Fruit fly (Drosophila melanogaster) whole organism, embryonic: Measurements from ENCODE around the gene Pop5.

Experiments used
- ATbp ChIP-seq: fragments of 200-800 bp; sonication (Bioruptor generic); optimal IDR thresholded peaks from 2 replicates; lab custom pipeline; 2017; ENCODE audit warnings: missing biosample characterization, mild to moderate bottlenecking, missing genetic modification characterization, missing genetic modification reagents
- Bgb ChIP-seq: fragments of 200-800 bp; sonication (Bioruptor generic); IDR thresholded peaks from 2 replicates; pipeline ENCODE4 v1.3.6; 2022; ENCODE audit warnings: missing biosample characterization, missing genetic modification characterization; ENCODE audit not compliant: partially characterized antibody
- CG10543 ChIP-seq: fragments of 200-800 bp; sonication (Bioruptor generic); optimal IDR thresholded peaks from 3 replicates; lab custom pipeline; 2017; ENCODE audit warnings: missing biosample characterization, mild to moderate bottlenecking, missing genetic modification characterization, moderate library complexity
- CG11695 ChIP-seq: fragments of 200-800 bp; sonication (Bioruptor generic); IDR thresholded peaks from 3 replicates; pipeline ENCODE4 v1.3.6; 2022; ENCODE audit warnings: missing biosample characterization, missing genetic modification characterization
- CG12219 ChIP-seq: fragments of 200-800 bp; sonication (Bioruptor generic); optimal IDR thresholded peaks from 3 replicates; lab custom pipeline; 2018; ENCODE audit warnings: missing biosample characterization, mild to moderate bottlenecking, missing genetic modification characterization
- CG1233 ChIP-seq: fragments of 200-800 bp; sonication (Bioruptor generic); optimal IDR thresholded peaks from 4 replicates; lab custom pipeline; 2018; ENCODE audit warnings: missing biosample characterization, mild to moderate bottlenecking, missing genetic modification characterization
- CG14860 ChIP-seq: fragments of 200-800 bp; sonication (Bioruptor generic); IDR thresholded peaks from 3 replicates; pipeline ENCODE4 v1.3.6; 2022; ENCODE audit warnings: missing biosample characterization, missing genetic modification characterization; ENCODE audit not compliant: partially characterized antibody
- CG2889 ChIP-seq: fragments of 200-800 bp; sonication (Bioruptor generic); IDR thresholded peaks from 3 replicates; pipeline ENCODE4 v1.3.6; 2022; ENCODE audit warnings: missing biosample characterization, missing genetic modification characterization
- CG4820 ChIP-seq: fragments of 200-800 bp; sonication (Bioruptor generic); optimal IDR thresholded peaks from 3 replicates; lab custom pipeline; 2016; ENCODE audit warnings: missing biosample characterization, missing genetic modification characterization
- CG5180 ChIP-seq: fragments of 200-800 bp; sonication (Bioruptor generic); optimal IDR thresholded peaks from 3 replicates; lab custom pipeline; 2017; ENCODE audit warnings: missing biosample characterization, missing genetic modification characterization, mild to moderate bottlenecking, moderate library complexity, missing genetic modification reagents
- CG6654 ChIP-seq: fragments of 200-800 bp; sonication (Bioruptor generic); optimal IDR thresholded peaks from 2 replicates; lab custom pipeline; 2017; ENCODE audit warnings: missing biosample characterization, mild to moderate bottlenecking, missing genetic modification characterization
- CG9609 ChIP-seq: fragments of 200-800 bp; sonication (Bioruptor generic); optimal IDR thresholded peaks from 3 replicates; lab custom pipeline; 2016; ENCODE audit warnings: missing biosample characterization, missing genetic modification characterization
- CG9727 ChIP-seq: fragments of 200-800 bp; sonication (Bioruptor generic); optimal IDR thresholded peaks from 3 replicates; lab custom pipeline; 2017; ENCODE audit warnings: missing biosample characterization, mild to moderate bottlenecking, missing genetic modification characterization
- CHES-1-like ChIP-seq: fragments of 200-800 bp; sonication (Bioruptor generic); optimal IDR thresholded peaks from 2 replicates; lab custom pipeline; 2016; ENCODE audit warnings: missing biosample characterization, missing genetic modification characterization
- D ChIP-seq, 2 experiments: fragments of 200-800 bp in 1 of 2; fragments of >200 bp in 1 of 2; sonication (Bioruptor generic) in 1 of 2; optimal IDR thresholded peaks; 2 replicates in 1 of 2; 3 replicates in 1 of 2; lab custom pipeline; 2017; ENCODE audit warnings: mild to moderate bottlenecking in 1 of 2, missing biosample characterization in 1 of 2, missing genetic modification characterization in 1 of 2, missing genetic modification reagents in 1 of 2
- E2f1 ChIP-seq: fragments of 200-800 bp; sonication (Bioruptor generic); IDR thresholded peaks from 2 replicates; pipeline ENCODE4 v1.3.6; 2022; ENCODE audit warnings: missing biosample characterization, missing genetic modification characterization
- Ets97D ChIP-seq: fragments of 200-800 bp; sonication (Bioruptor generic); optimal IDR thresholded peaks from 3 replicates; lab custom pipeline; 2016; ENCODE audit warnings: missing biosample characterization, missing genetic modification characterization
- Fer1 ChIP-seq: fragments of 200-800 bp; sonication (Bioruptor generic); optimal IDR thresholded peaks from 2 replicates; lab custom pipeline; 2017; ENCODE audit warnings: missing biosample characterization, mild to moderate bottlenecking, missing genetic modification characterization
- HLH4C ChIP-seq: fragments of 200-800 bp; sonication (Bioruptor generic); IDR thresholded peaks from 3 replicates; pipeline ENCODE4 v1.3.6; 2022; ENCODE audit warnings: missing biosample characterization, missing genetic modification characterization; ENCODE audit not compliant: partially characterized antibody
- MESR4 ChIP-seq: fragments of 200-800 bp; sonication (Bioruptor generic); optimal IDR thresholded peaks from 2 replicates; lab custom pipeline; 2018; ENCODE audit warnings: missing biosample characterization, mild to moderate bottlenecking, missing genetic modification characterization, moderate library complexity
- MTF-1 ChIP-seq: fragments of 200-800 bp; sonication (Bioruptor generic); optimal IDR thresholded peaks from 2 replicates; lab custom pipeline; 2018; ENCODE audit warnings: missing biosample characterization, mild to moderate bottlenecking, missing genetic modification characterization, borderline replicate concordance
- NFAT ChIP-seq: fragments of 200-800 bp; sonication (Bioruptor generic); IDR thresholded peaks from 2 replicates; pipeline ENCODE4 v1.3.6; 2022; ENCODE audit warnings: missing biosample characterization, missing genetic modification characterization
- NK7.1 ChIP-seq: fragments of 200-800 bp; sonication (Bioruptor generic); optimal IDR thresholded peaks from 3 replicates; lab custom pipeline; 2016; ENCODE audit warnings: missing biosample characterization, missing genetic modification characterization
- Rfx ChIP-seq: fragments of 200-800 bp; sonication (Bioruptor generic); IDR thresholded peaks from 2 replicates; pipeline ENCODE4 v1.3.6; 2022; ENCODE audit warnings: missing biosample characterization, missing genetic modification characterization
- Side ChIP-seq: fragments of 200-800 bp; sonication (Bioruptor generic); optimal IDR thresholded peaks from 2 replicates; lab custom pipeline; 2016; ENCODE audit warnings: missing biosample characterization, missing genetic modification characterization
- Spps ChIP-seq: fragments of 200-800 bp; sonication (Bioruptor generic); optimal IDR thresholded peaks from 2 replicates; lab custom pipeline; 2018; ENCODE audit warnings: missing biosample characterization, mild to moderate bottlenecking, missing genetic modification characterization
- Xrp1 ChIP-seq: fragments of 200-800 bp; sonication (Bioruptor generic); IDR thresholded peaks from 2 replicates; pipeline ENCODE4 v1.3.6; 2022; ENCODE audit warnings: missing biosample characterization, missing genetic modification characterization
- al ChIP-seq: fragments of 200-800 bp; sonication (Bioruptor generic); IDR thresholded peaks from 2 replicates; pipeline ENCODE4 v1.3.6; 2022; ENCODE audit warnings: missing biosample characterization, missing genetic modification characterization
- bab2 ChIP-seq: fragments of 200-800 bp; sonication (Bioruptor generic); optimal IDR thresholded peaks from 2 replicates; lab custom pipeline; 2016; ENCODE audit warnings: missing biosample characterization, missing genetic modification characterization
- caup ChIP-seq: fragments of 200-800 bp; sonication (Bioruptor generic); optimal IDR thresholded peaks from 3 replicates; lab custom pipeline; 2017; ENCODE audit warnings: missing biosample characterization, mild to moderate bottlenecking, missing genetic modification characterization, moderate library complexity; ENCODE audit not compliant: severe bottlenecking
- chif ChIP-seq, 2 experiments: fragments of 200-800 bp; sonication (Bioruptor generic); optimal IDR thresholded peaks; 3 replicates each; lab custom pipeline; 2016; ENCODE audit warnings: missing biosample characterization in 2 of 2, missing genetic modification characterization in 2 of 2
- cwo ChIP-seq: fragments of 200-800 bp; sonication (Bioruptor generic); optimal IDR thresholded peaks from 3 replicates; lab custom pipeline; 2017; ENCODE audit warnings: missing biosample characterization, missing genetic modification characterization, mild to moderate bottlenecking, moderate library complexity, missing genetic modification reagents
- dysf ChIP-seq: fragments of 200-800 bp; sonication (Bioruptor generic); IDR thresholded peaks from 3 replicates; pipeline ENCODE4 v1.3.6; 2022; ENCODE audit warnings: missing biosample characterization, missing genetic modification characterization
- esg ChIP-seq: fragments of 200-800 bp; sonication (Bioruptor generic); conservative IDR thresholded peaks from 2 replicates; pipeline ENCODE4 v1.3.6; 2022; ENCODE audit warnings: missing biosample characterization, missing genetic modification characterization
- fd96Cb ChIP-seq: fragments of 200-800 bp; sonication (Bioruptor generic); optimal IDR thresholded peaks from 2 replicates; lab custom pipeline; 2018; ENCODE audit warnings: missing biosample characterization, mild to moderate bottlenecking, missing genetic modification characterization, moderate library complexity
- grau ChIP-seq: fragments of 200-800 bp; optimal IDR thresholded peaks from 3 replicates; lab custom pipeline; 2019; ENCODE audit warnings: missing biosample characterization, mild to moderate bottlenecking, missing genetic modification characterization, moderate library complexity
- gt ChIP-seq: fragments of 200-800 bp; sonication (Bioruptor generic); IDR thresholded peaks from 2 replicates; pipeline ENCODE4 v1.3.6; 2022; ENCODE audit warnings: missing biosample characterization, missing genetic modification characterization
- ham ChIP-seq: fragments of 200-800 bp; sonication (Bioruptor generic); IDR thresholded peaks from 2 replicates; pipeline ENCODE4 v1.3.6; 2022; ENCODE audit warnings: missing biosample characterization, missing genetic modification characterization
- lilli ChIP-seq: fragments of 200-800 bp; sonication (Bioruptor generic); optimal IDR thresholded peaks from 3 replicates; lab custom pipeline; 2016; ENCODE audit warnings: missing biosample characterization, missing genetic modification characterization
- pan ChIP-seq, 4 experiments: fragments of >200 bp in 3 of 4; fragments of 200-800 bp in 1 of 4; sonication (Bioruptor generic) in 1 of 4; optimal IDR thresholded peaks in 3 of 4; IDR thresholded peaks in 1 of 4; 2 replicates each; pipeline versions ENCODE4 v1.3.6 to Lab custom; 2017 to 2022; ENCODE audit warnings: missing biosample characterization in 2 of 4, missing genetic modification characterization in 2 of 4, mixed read lengths in 1 of 4
- pnt ChIP-seq: fragments of 200-800 bp; sonication (Bioruptor generic); optimal IDR thresholded peaks from 3 replicates; lab custom pipeline; 2016; ENCODE audit warnings: missing biosample characterization, missing genetic modification characterization
- prd ChIP-seq, 3 experiments: fragments of >200 bp in 2 of 3; fragments of 200-800 bp in 1 of 3; sonication (Bioruptor generic) in 1 of 3; optimal IDR thresholded peaks in 2 of 3; IDR thresholded peaks in 1 of 3; 2 replicates in 2 of 3; 3 replicates in 1 of 3; pipeline versions ENCODE4 v1.3.6 to Lab custom; 2017 to 2022; ENCODE audit warnings: missing biosample characterization in 1 of 3, missing genetic modification characterization in 1 of 3
- sob ChIP-seq: fragments of 200-800 bp; sonication (Bioruptor generic); IDR thresholded peaks from 2 replicates; pipeline ENCODE4 v1.3.6; 2022; ENCODE audit warnings: missing biosample characterization, missing genetic modification characterization
- stc ChIP-seq: fragments of 200-800 bp; sonication (Bioruptor generic); IDR thresholded peaks from 2 replicates; pipeline ENCODE4 v1.3.6; 2022; ENCODE audit warnings: missing biosample characterization, missing genetic modification characterization
- tio ChIP-seq: fragments of 200-800 bp; sonication (Bioruptor generic); optimal IDR thresholded peaks from 2 replicates; lab custom pipeline; 2017; ENCODE audit warnings: missing biosample characterization, missing genetic modification characterization, inconsistent platforms
- trem ChIP-seq: fragments of 200-800 bp; optimal IDR thresholded peaks from 3 replicates; lab custom pipeline; 2019; ENCODE audit warnings: missing biosample characterization, mild to moderate bottlenecking, missing genetic modification characterization, moderate library complexity
- trh ChIP-seq: fragments of 200-800 bp; sonication (Bioruptor generic); optimal IDR thresholded peaks from 2 replicates; lab custom pipeline; 2016; ENCODE audit warnings: missing biosample characterization, missing genetic modification characterization

Gene Pop5

DNA sequence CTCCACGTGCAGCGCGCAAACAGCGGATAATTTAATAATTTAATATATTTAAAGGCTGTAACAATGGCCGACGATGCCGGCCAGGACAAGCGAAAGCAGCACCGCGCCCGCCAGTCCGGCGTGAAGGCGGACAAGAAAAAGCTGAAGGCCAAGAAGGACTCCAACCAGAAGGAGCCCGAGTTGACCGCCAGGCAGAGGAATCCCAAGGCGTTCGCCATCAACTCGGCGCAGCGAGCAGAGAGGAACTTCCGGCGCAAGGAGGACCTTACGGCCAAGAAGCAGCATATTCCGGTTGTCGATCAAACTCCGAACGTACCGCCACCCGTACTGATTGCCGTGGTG, 28.3 kb downstream of the Pop5 start (continued):
- no peak for TF ChIP-seq dysf (GFP tag; lab: Robert Waterston, UW)
- no peak for TF ChIP-seq chif (GFP tag; optimal IDR thresholded peaks at IDR 0.05; lab: Kevin White, UChicago)
- TF ChIP-seq caup (GFP tag; lab: Kevin White, UChicago), result no peak
- no peak for TF ChIP-seq CG12219 (GFP tag; lab: Kevin White, UChicago)
- TF ChIP-seq trh, result no peak
- no peak for TF ChIP-seq pan (optimal IDR thresholded peaks at IDR 0.05; lab: Kevin White, UChicago)
- peak in 1 of 2 experiments; percentile 1 for TF ChIP-seq pan (GFP tag; optimal IDR thresholded peaks at IDR 0.05 in 1 of 2, IDR thresholded peaks at IDR 0.05 in 1 of 2)
- TF ChIP-seq MESR4 (GFP tag; lab: Kevin White, UChicago), result peak; percentile 52
- TF ChIP-seq Xrp1, result no peak
- TF ChIP-seq tio, result no peak
- no peak for TF ChIP-seq D (optimal IDR thresholded peaks at IDR 0.05; lab: Kevin White, UChicago)
- TF ChIP-seq D (GFP tag; optimal IDR thresholded peaks at IDR 0.05; lab: Kevin White, UChicago), result no peak
- TF ChIP-seq CHES-1-like (GFP tag; lab: Kevin White, UChicago), result no peak
- TF ChIP-seq NK7.1 (GFP tag; lab: Kevin White, UChicago), result no peak
- TF ChIP-seq gt (GFP tag; lab: Robert Waterston, UW), result no peak
- peak; percentile 4; the same call in 1 of the 2 replicates for TF ChIP-seq Bgb (GFP tag; lab: Robert Waterston, UW)
- TF ChIP-seq Rfx, result no peak
- TF ChIP-seq E2f1, result no peak
- TF ChIP-seq HLH4C (GFP tag; lab: Robert Waterston, UW), result 0 out of 3 replicates have a peak, but pooled peaks have one; percentile 3
- no peak for TF ChIP-seq CG5180 (GFP tag; lab: Kevin White, UChicago)
- no peak for TF ChIP-seq pnt (GFP tag; lab: Kevin White, UChicago)
- TF ChIP-seq CG11695 (GFP tag; lab: Robert Waterston, UW), result no peak
- no peak for TF ChIP-seq bab2 (GFP tag; lab: Kevin White, UChicago)
- TF ChIP-seq Spps (tag; lab: Kevin White, UChicago), result no peak
- no peak for TF ChIP-seq CG9727
- 0 out of 3 replicates have a peak, but pooled peaks have one; percentile 45 for TF ChIP-seq CG14860 (GFP tag; lab: Robert Waterston, UW)
- no peak for TF ChIP-seq cwo (GFP tag; lab: Kevin White, UChicago)
- TF ChIP-seq Fer1 (GFP tag; lab: Kevin White, UChicago), result no peak
- no peak for TF ChIP-seq grau (tag; lab: Kevin White, UChicago)
- no peak for TF ChIP-seq Ets97D (GFP tag; lab: Kevin White, UChicago)
- no peak for TF ChIP-seq CG1233

DNA sequence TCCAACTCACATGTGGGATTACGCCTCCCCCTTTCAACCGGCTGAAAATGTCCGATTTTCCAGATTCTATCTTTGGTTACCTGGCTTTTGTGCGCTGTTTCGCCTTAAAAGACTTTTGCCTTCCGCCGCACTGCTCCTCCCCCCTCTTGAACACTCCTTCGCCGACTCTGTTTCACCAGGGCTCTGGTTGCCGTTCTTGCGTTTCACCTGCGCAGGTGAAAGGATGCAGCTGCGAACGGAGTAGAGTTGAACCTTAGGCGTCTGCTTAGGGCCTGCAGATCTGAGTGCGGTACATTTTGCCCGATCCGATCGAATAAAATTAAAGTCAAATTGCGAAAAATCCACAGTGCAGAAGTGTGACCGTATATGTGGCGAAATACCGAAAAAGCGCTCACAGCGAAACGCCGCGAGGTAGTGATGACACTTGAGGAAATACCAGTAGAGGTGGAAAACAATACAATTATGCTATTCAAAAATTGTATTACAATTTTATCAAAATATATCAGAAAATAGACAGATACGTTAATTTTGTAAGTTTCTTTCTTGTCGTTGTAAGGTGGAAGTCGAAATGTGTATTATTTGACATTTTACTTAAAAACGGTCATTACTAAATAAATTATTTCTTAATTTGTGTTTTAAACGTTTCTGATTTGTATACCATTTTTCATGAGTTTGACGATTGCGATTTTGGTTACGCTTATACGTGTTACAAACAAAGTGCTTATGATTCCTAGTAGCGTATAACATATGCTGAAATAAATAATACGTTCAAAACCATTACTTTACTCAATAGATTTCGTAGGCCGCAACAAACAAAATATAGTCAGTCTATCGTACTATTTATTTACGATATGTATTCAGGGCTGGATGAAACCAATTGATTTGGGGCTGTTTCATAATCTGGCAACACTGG, 28.9 kb downstream of the Pop5 start, which contains the start of the genes CG6664 and CG7728:
Gene CG6664 (minus strand): TSS at position 518 of the 913 bp plus-strand sequence.
Gene CG7728 (plus strand): TSS at position 874 of the 913 bp plus-strand sequence.
- TF ChIP-seq prd (optimal IDR thresholded peaks at IDR 0.05; lab: Kevin White, UChicago) (no peak), prd (GFP tag; IDR thresholded peaks at IDR 0.05; lab: Robert Waterston, UW) (peak; percentile 62; the same call in 2 of the 3 replicates), MTF-1 (GFP tag; lab: Kevin White, UChicago) (peak; percentile 54), ATbp (GFP tag; lab: Kevin White, UChicago) (peak; percentile 39), lilli (GFP tag; lab: Kevin White, UChicago) (peak; percentile 64), sob (GFP tag; lab: Robert Waterston, UW) (peak; percentile 74), ham (GFP tag; lab: Robert Waterston, UW) (no peak), CG6654 (GFP tag; lab: Kevin White, UChicago) (no peak), fd96Cb (peak; percentile 20), CG4820 (GFP tag; lab: Kevin White, UChicago) (peak; percentile 55), CG9609 (GFP tag; lab: Kevin White, UChicago) (peak; percentile 37), stc (GFP tag; lab: Robert Waterston, UW) (no peak), al (GFP tag; lab: Robert Waterston, UW) (peak; percentile 52), CG10543 (GFP tag; lab: Kevin White, UChicago) (peak; percentile 49), Side (peak; percentile 10), trem (tag; lab: Kevin White, UChicago) (peak; percentile 15), NFAT (peak; percentile 61; the same call in 1 of the 2 replicates), CG2889 (peak; percentile 29; the same call in 1 of the 3 replicates), esg (GFP tag; lab: Robert Waterston, UW) (peak; percentile 25)
